Fruit fly (Drosophila melanogaster): ENCODE data around the gene CG34247.

The CG34247 gene

dm6 chr3L:16295447-16295846 is 34.0 kb upstream of the CG34247 start, which contains the start of gene CG4962 (continued):
- no peak for TF ChIP-seq CkIIα-i1 (GFP tag; IDR thresholded peaks at IDR 0.05)
- no peak for TF ChIP-seq D19A (tag; optimal IDR thresholded peaks at IDR 0.05)
- no peak for TF ChIP-seq Sry-β (GFP tag; optimal IDR thresholded peaks at IDR 0.05)
- no peak for TF ChIP-seq HLHmδ (GFP tag; optimal IDR thresholded peaks at IDR 0.05)

- TF ChIP-seq CG13287 (GFP tag; IDR thresholded peaks at IDR 0.05; ENCODE audit: partially characterized antibody) (peak; percentile 10; the same call in 1 of the 2 replicates), nerfin-1 (tag; optimal IDR thresholded peaks at IDR 0.05) (no peak), peb (GFP tag; IDR thresholded peaks at IDR 0.05) (no peak), z (GFP tag; IDR thresholded peaks at IDR 0.05) (0 out of 3 replicates have a peak, but pooled peaks have one; percentile 17), CG15479 (GFP tag; optimal IDR thresholded peaks at IDR 0.05) (no peak), CG32767 (GFP tag; IDR thresholded peaks at IDR 0.05) (no peak), Abd-B (GFP tag; optimal IDR thresholded peaks at IDR 0.05) (peak; percentile 11), gem (tag; optimal IDR thresholded peaks at IDR 0.05) (no peak), bab2 (GFP tag; optimal IDR thresholded peaks at IDR 0.05) (no peak), Vsx1 (GFP tag; optimal IDR thresholded peaks at IDR 0.05) (peak; percentile 49), Neu2 (GFP tag; optimal IDR thresholded peaks at IDR 0.05; ENCODE audit: borderline replicate concordance) (no peak), CG42726 (GFP tag; IDR thresholded peaks at IDR 0.05; ENCODE audit: partially characterized antibody) (0 out of 2 replicates have a peak, but pooled peaks have one; percentile 34)
Observed at dm6 chr3L:16291678-16292077, 30.3 kb upstream of the CG34247 start.

- TF ChIP-seq zen2 (GFP tag; IDR thresholded peaks at IDR 0.05; ENCODE audit: partially characterized antibody) (no peak), C15 (GFP tag; IDR thresholded peaks at IDR 0.05) (0 out of 3 replicates have a peak, but pooled peaks have one; percentile 11)
Observed at dm6 chr3L:16290850-16291249, 29.4 kb upstream of the CG34247 start, which contains the start of gene CG13045. Gene CG13045 (minus strand): TSS chr3L:16290950.

DNA sequence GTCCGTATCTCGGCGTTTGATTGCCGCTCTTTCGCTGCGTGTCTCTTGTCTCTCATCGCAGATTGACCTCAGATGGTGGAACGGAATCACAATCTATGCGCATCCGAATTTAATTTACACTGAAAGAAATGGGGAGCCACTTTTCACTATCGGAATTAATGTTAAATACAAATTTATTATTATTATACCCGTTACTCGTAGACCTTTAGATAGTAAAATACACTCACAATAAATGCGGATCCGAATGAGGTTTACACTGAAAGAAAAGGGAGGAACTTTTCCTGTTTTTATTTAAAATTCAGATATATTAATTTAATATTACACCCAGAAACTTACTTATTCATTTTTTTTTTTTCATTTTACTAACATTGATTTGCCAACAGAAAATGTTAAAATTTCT is 27.7 kb upstream of the CG34247 start:
- TF ChIP-seq CG30431 (GFP tag; optimal IDR thresholded peaks at IDR 0.05) (no peak), Six4 (GFP tag; optimal IDR thresholded peaks at IDR 0.05) (no peak), CG11560 (tag; IDR thresholded peaks at IDR 0.05) (no peak), esg (GFP tag; conservative IDR thresholded peaks at IDR 0.05) (peak; percentile 64; the same call in 1 of the 2 replicates), CG12744 (GFP tag; optimal IDR thresholded peaks at IDR 0.05) (no peak), rib (GFP tag; IDR thresholded peaks at IDR 0.05) (no peak), Aef1 (GFP tag; IDR thresholded peaks at IDR 0.05) (0 out of 3 replicates have a peak, but pooled peaks have one; percentile 16), CG10462 (GFP tag; optimal IDR thresholded peaks at IDR 0.05) (no peak), kni (GFP tag; optimal IDR thresholded peaks at IDR 0.05) (no peak), Bteb2 (GFP tag; optimal IDR thresholded peaks at IDR 0.05) (no peak), CG11696 (GFP tag; IDR thresholded peaks at IDR 0.05) (peak; percentile 44; the same call in 1 of the 2 replicates), tna (GFP tag; IDR thresholded peaks at IDR 0.05; ENCODE audit: partially characterized antibody) (no peak), lab (GFP tag; optimal IDR thresholded peaks at IDR 0.05) (peak; percentile 19), CG10979 (tag; optimal IDR thresholded peaks at IDR 0.05) (no peak), CG17829 (tag; optimal IDR thresholded peaks at IDR 0.05) (no peak), B-H2 (GFP tag; optimal IDR thresholded peaks at IDR 0.05) (no peak), so (GFP tag; IDR thresholded peaks at IDR 0.05) (peak; percentile 58; the same call in 2 of the 3 replicates), slp2 (GFP tag; optimal IDR thresholded peaks at IDR 0.05) (no peak), CG1832 (GFP tag; optimal IDR thresholded peaks at IDR 0.05) (no peak), CG18262 (tag; optimal IDR thresholded peaks at IDR 0.05) (no peak), Hmr (GFP tag; optimal IDR thresholded peaks at IDR 0.05) (no peak), CG2875 (GFP tag; optimal IDR thresholded peaks at IDR 0.05) (no peak), ham (GFP tag; IDR thresholded peaks at IDR 0.05) (no peak), chn (GFP tag; optimal IDR thresholded peaks at IDR 0.05) (no peak), CG32532 (GFP tag; IDR thresholded peaks at IDR 0.05) (no peak), E2f2 (GFP tag; IDR thresholded peaks at IDR 0.05) (peak; percentile 22; the same call in 1 of the 2 replicates), HHEX (GFP tag; optimal IDR thresholded peaks at IDR 0.05) (no peak), lilli (GFP tag; optimal IDR thresholded peaks at IDR 0.05) (no peak)
